Worm (Caenorhabditis elegans) whole organism, L2 larva: ENCODE results near the gene srm-2.

Experiments used
- ama-1 ChIP-seq: fragments of 150-350 bp; optimal IDR thresholded peaks from 2 replicates; lab custom pipeline; 2018; ENCODE audit warnings: inconsistent platforms
- lin-13 ChIP-seq: fragments of 150-350 bp; optimal IDR thresholded peaks from 2 replicates; lab custom pipeline; 2014; ENCODE audit warnings: missing biosample characterization, missing genetic modification reagents, missing genetic modification characterization

ce11 chrIV:5045389-5045788 is 36.9 kb downstream of the srm-2 start, which contains the start of gene hot-9:
- TF ChIP-seq ama-1, result no peak
- TF ChIP-seq lin-13 (GFP tag; lab: Kevin White, UChicago), result no peak
